Worm (Caenorhabditis elegans) whole organism, mixed stage, embryonic: ENCODE data around the gene dcaf-1.

ENCODE experiments used
- ceh-43 ChIP-seq: fragments of 200-800 bp; sonication (Bioruptor generic); optimal IDR thresholded peaks from 2 replicates; lab custom pipeline; 2018; ENCODE audit warnings: mild to moderate bottlenecking, missing genetic modification characterization, moderate library complexity, missing compliant biosample characterization
- ces-1 ChIP-seq: fragments of 150-350 bp; optimal IDR thresholded peaks from 2 replicates; lab custom pipeline; 2014; ENCODE audit warnings: missing biosample characterization, missing genetic modification reagents, missing genetic modification characterization
- drap-1 ChIP-seq: fragments of 200-800 bp; sonication (Bioruptor generic); optimal IDR thresholded peaks from 3 replicates; lab custom pipeline; 2018; ENCODE audit warnings: mild to moderate bottlenecking, missing genetic modification characterization, missing compliant biosample characterization
- lin-13 ChIP-seq: fragments of 150-350 bp; optimal IDR thresholded peaks from 2 replicates; lab custom pipeline; 2014; ENCODE audit warnings: missing biosample characterization, missing genetic modification characterization
- mep-1 ChIP-seq: fragments of 150-350 bp; optimal IDR thresholded peaks from 2 replicates; lab custom pipeline; 2017; ENCODE audit warnings: missing biosample characterization, missing genetic modification reagents, missing genetic modification characterization, inconsistent platforms
- mls-2 ChIP-seq: sonication (generic microtip); optimal IDR thresholded peaks from 2 replicates; lab custom pipeline; 2016; ENCODE audit warnings: mild to moderate bottlenecking, missing genetic modification characterization, moderate library complexity, missing compliant biosample characterization
- nhr-12 ChIP-seq: fragments of 150-350 bp; optimal IDR thresholded peaks from 2 replicates; lab custom pipeline; 2014; ENCODE audit warnings: missing biosample characterization, missing genetic modification characterization
- nhr-237 ChIP-seq: fragments of 150-350 bp; optimal IDR thresholded peaks from 2 replicates; lab custom pipeline; 2014; ENCODE audit warnings: missing biosample characterization, missing genetic modification characterization
- snpc-4 ChIP-seq: fragments of 150-350 bp; optimal IDR thresholded peaks from 2 replicates; lab custom pipeline; 2014; ENCODE audit warnings: missing biosample characterization, missing genetic modification characterization
- unc-62 ChIP-seq: fragments of 150-350 bp; optimal IDR thresholded peaks from 2 replicates; lab custom pipeline; 2014; ENCODE audit warnings: missing biosample characterization, missing genetic modification reagents, missing genetic modification characterization

- TF ChIP-seq lin-13, result no peak
- TF ChIP-seq nhr-12 (tag; lab: Kevin White, UChicago), result no peak
- TF ChIP-seq snpc-4 (tag; lab: Kevin White, UChicago), result no peak
- TF ChIP-seq ceh-43 (GFP tag; lab: Kevin White, UChicago), result no peak
- no peak for TF ChIP-seq mep-1 (tag; lab: Kevin White, UChicago)
- TF ChIP-seq ces-1 (GFP tag; lab: Kevin White, UChicago), result no peak
- no peak for TF ChIP-seq nhr-237 (tag; lab: Kevin White, UChicago)
- no peak for TF ChIP-seq drap-1 (GFP tag; lab: Kevin White, UChicago)
- no peak for TF ChIP-seq unc-62
- TF ChIP-seq mls-2 (tag; lab: Kevin White, UChicago), result no peak
These were observed 55.3 kb downstream of the dcaf-1 start, which contains the start of gene chca-1 for ce11 chrIV:9651234-9651633.
